Worm (Caenorhabditis elegans): ENCODE results near the gene dgtr-1.

DNA sequence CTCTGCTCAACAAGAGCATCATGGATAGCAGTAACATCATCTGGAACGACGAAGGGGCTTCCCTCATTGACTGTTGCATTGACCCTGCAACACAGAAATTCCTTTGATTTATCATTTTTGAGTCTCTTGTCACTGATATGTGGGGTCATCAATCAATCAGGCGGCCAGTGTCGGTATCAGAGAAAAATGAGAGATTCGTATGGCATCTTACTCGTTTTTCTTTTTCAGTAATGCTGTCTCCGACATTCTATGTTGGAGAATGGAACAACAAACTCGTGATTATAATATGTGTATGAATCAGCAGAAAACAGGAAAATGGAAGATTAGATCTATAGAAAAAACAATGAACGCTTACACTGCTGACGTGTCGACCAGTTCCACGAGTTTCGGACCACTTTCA lies 6.2 kb downstream of the dgtr-1 start:
- TF ChIP-seq ztf-23 (GFP tag; IDR thresholded peaks at IDR 0.05) (no peak), ztf-29 (GFP tag; IDR thresholded peaks at IDR 0.05) (no peak), ref-1 (GFP tag; conservative IDR thresholded peaks at IDR 0.05) (no peak), klf-2 (GFP tag; conservative IDR thresholded peaks at IDR 0.05) (no peak), flt-1 (GFP tag; IDR thresholded peaks at IDR 0.05) (no peak), tab-1 (GFP tag; IDR thresholded peaks at IDR 0.05) (no peak), med-1 (GFP tag; optimal IDR thresholded peaks at IDR 0.05; ENCODE audit: insufficient read depth) (no peak), T22C8.4 (GFP tag; IDR thresholded peaks at IDR 0.05) (no peak), cog-1 (tag; optimal IDR thresholded peaks at IDR 0.05) (no peak)

All from whole organism, midembryonic.